Fruit fly (Drosophila melanogaster): ENCODE measurements around the gene RnpS1.
A peak's percentile ranks its signal among the peaks of the same experiment; 100 is the strongest.

DNA sequence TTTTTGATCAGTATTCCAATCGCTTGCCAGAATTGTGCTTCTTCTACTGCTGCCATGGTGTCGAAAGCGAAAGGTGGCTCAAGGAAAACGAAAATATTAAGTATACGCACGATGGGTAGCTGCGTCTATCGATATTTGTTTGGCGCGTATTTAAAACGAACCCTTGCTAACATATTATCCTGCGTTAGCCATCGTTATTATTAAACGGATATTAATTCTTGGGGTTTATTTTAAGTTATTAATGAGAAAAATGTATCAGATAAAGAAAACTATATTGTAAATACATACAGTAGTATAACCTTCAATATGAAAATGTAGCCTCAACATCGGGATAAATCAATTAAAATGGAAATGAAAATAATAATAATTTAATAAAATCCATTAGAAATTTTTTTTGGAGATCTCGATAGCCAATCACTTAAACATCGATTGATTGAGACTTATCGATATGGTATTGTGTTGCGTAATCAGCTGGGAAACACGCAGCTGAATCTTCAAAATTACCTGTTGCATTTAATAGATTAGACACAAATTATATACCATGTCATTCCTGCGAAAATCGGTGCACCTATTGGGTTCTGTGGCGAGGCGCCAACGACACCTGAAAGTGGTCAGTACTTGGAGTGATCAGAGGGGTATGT is 3.6 kb downstream of the RnpS1 start, which contains the start of the genes CG9386 and BckdhA:
- no peak for TF ChIP-seq CG3065 (GFP tag; optimal IDR thresholded peaks at IDR 0.05)
- TF ChIP-seq CG14441 (GFP tag; IDR thresholded peaks at IDR 0.05), result peak; percentile 55
- TF ChIP-seq h (optimal IDR thresholded peaks at IDR 0.05), result no peak
- TF ChIP-seq CG15601 (tag; optimal IDR thresholded peaks at IDR 0.05), result peak; percentile 38
- TF ChIP-seq scrt (GFP tag; optimal IDR thresholded peaks at IDR 0.05), result peak; percentile 49
